Fruit fly (Drosophila melanogaster): ENCODE data around the gene GABA-B-R1.

The GABA-B-R1 gene

DNA sequence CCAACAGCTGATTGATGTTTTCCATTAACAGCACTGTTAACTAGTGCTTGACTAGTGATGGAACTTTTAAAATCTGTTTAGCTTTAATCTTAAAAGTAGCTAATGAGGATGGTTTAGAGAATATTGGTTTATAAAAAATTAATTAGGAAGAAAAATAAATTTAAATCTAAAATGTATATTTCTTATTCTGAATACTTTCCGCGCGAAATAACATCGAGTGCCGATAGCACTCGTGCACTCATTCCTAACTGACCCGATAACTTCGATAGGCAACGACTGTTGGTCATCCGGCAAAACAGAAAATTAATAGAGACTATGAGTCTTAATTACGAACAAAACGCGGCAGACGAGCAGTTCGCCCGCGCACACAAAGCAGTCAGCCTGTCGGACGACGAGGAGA lies 6.4 kb upstream of the GABA-B-R1 start, which contains the start of the genes THG and Rnmt (continued):
- TF ChIP-seq ase (GFP tag; IDR thresholded peaks at IDR 0.05), result peak; percentile 41; the same call in 1 of the 3 replicates
- TF ChIP-seq her (GFP tag; optimal IDR thresholded peaks at IDR 0.05), result peak; percentile 46
- no peak for TF ChIP-seq CG1832 (GFP tag; optimal IDR thresholded peaks at IDR 0.05)
- peak; percentile 46; the same call in 1 of the 2 replicates for TF ChIP-seq CG42726 (GFP tag; IDR thresholded peaks at IDR 0.05; ENCODE audit: partially characterized antibody)
- no peak for TF ChIP-seq hkb (optimal IDR thresholded peaks at IDR 0.05)
- peak; percentile 69 for TF ChIP-seq hkb (GFP tag; IDR thresholded peaks at IDR 0.05)
- TF ChIP-seq croc (GFP tag; conservative IDR thresholded peaks at IDR 0.05), result peak; percentile 65
- peak; percentile 84 for TF ChIP-seq CG8924 (tag; optimal IDR thresholded peaks at IDR 0.05)
- peak; percentile 72 for TF ChIP-seq wdn (GFP tag; IDR thresholded peaks at IDR 0.05)
- peak; percentile 71 for TF ChIP-seq CG6175 (GFP tag; IDR thresholded peaks at IDR 0.05)
- TF ChIP-seq pros (GFP tag; optimal IDR thresholded peaks at IDR 0.05), result no peak
- peak; percentile 55 for TF ChIP-seq nerfin-1 (tag; optimal IDR thresholded peaks at IDR 0.05)
- peak; percentile 71 for TF ChIP-seq Ets97D (GFP tag; optimal IDR thresholded peaks at IDR 0.05)
- peak; percentile 86 for TF ChIP-seq CG14014 (GFP tag; IDR thresholded peaks at IDR 0.05)
- TF ChIP-seq CG4730 (GFP tag; IDR thresholded peaks at IDR 0.05), result peak; percentile 73
- peak; percentile 51; the same call in 1 of the 3 replicates for TF ChIP-seq CG11560 (tag; IDR thresholded peaks at IDR 0.05)
- TF ChIP-seq sd (tag; optimal IDR thresholded peaks at IDR 0.05), result peak; percentile 50
- TF ChIP-seq CG12744 (GFP tag; optimal IDR thresholded peaks at IDR 0.05), result peak; percentile 58
- TF ChIP-seq CG10654 (GFP tag; optimal IDR thresholded peaks at IDR 0.05), result peak; percentile 79
- peak; percentile 30 for TF ChIP-seq Jarid2 (GFP tag; optimal IDR thresholded peaks at IDR 0.05)
- peak; percentile 66 for TF ChIP-seq odd (GFP tag; optimal IDR thresholded peaks at IDR 0.05)
- TF ChIP-seq CG34422 (GFP tag; IDR thresholded peaks at IDR 0.05), result peak; percentile 86
- TF ChIP-seq CG4360 (GFP tag; IDR thresholded peaks at IDR 0.05), result no peak
- no peak for TF ChIP-seq zf30C (GFP tag; optimal IDR thresholded peaks at IDR 0.05)
- TF ChIP-seq cad (GFP tag; optimal IDR thresholded peaks at IDR 0.05), result no peak
- peak; percentile 74 for TF ChIP-seq Mad (GFP tag; optimal IDR thresholded peaks at IDR 0.05)
- TF ChIP-seq CG7357 (GFP tag; IDR thresholded peaks at IDR 0.05), result no peak; the same call in 2 of the 3 replicates
- peak; percentile 71 for TF ChIP-seq al (GFP tag; IDR thresholded peaks at IDR 0.05)
- TF ChIP-seq ken (GFP tag; IDR thresholded peaks at IDR 0.05), result peak; percentile 85
- TF ChIP-seq Poxn (GFP tag; IDR thresholded peaks at IDR 0.05), result peak; percentile 45; the same call in 1 of the 2 replicates
- TF ChIP-seq crol (GFP tag; IDR thresholded peaks at IDR 0.05), result peak; percentile 33; the same call in 1 of the 2 replicates
- TF ChIP-seq pho (GFP tag; optimal IDR thresholded peaks at IDR 0.05), result peak; percentile 67
- no peak for TF ChIP-seq danr (GFP tag; IDR thresholded peaks at IDR 0.05)
- peak; percentile 59 for TF ChIP-seq gt (GFP tag; IDR thresholded peaks at IDR 0.05)
- peak; percentile 78 for TF ChIP-seq ems (GFP tag; optimal IDR thresholded peaks at IDR 0.05)
- no peak for TF ChIP-seq chinmo (GFP tag; IDR thresholded peaks at IDR 0.05; ENCODE audit: partially characterized antibody)
- peak; percentile 84 for TF ChIP-seq CG12155 (GFP tag; optimal IDR thresholded peaks at IDR 0.05)
- peak; percentile 58 for TF ChIP-seq CG31224 (GFP tag; IDR thresholded peaks at IDR 0.05)
- TF ChIP-seq da (GFP tag; optimal IDR thresholded peaks at IDR 0.05), result no peak
- TF ChIP-seq Nf-YA (GFP tag; IDR thresholded peaks at IDR 0.05), result no peak
- peak; percentile 77 for TF ChIP-seq Optix (GFP tag; IDR thresholded peaks at IDR 0.05)
- TF ChIP-seq Doc3 (GFP tag; IDR thresholded peaks at IDR 0.05; ENCODE audit: partially characterized antibody), result peak; percentile 85
- peak; percentile 90 for TF ChIP-seq PHDP (tag; optimal IDR thresholded peaks at IDR 0.05)
- TF ChIP-seq CG5245 (GFP tag; optimal IDR thresholded peaks at IDR 0.05), result peak; percentile 59
- peak; percentile 77 for TF ChIP-seq CG9727 (GFP tag; optimal IDR thresholded peaks at IDR 0.05)
- peak; percentile 0 for TF ChIP-seq NK7.1 (GFP tag; optimal IDR thresholded peaks at IDR 0.05)
- TF ChIP-seq CG6765 (GFP tag; optimal IDR thresholded peaks at IDR 0.05), result no peak
- TF ChIP-seq nau (GFP tag; optimal IDR thresholded peaks at IDR 0.05), result peak; percentile 55
- peak; percentile 91 for TF ChIP-seq Xbp1 (GFP tag; optimal IDR thresholded peaks at IDR 0.05)
- TF ChIP-seq CG7987 (GFP tag; optimal IDR thresholded peaks at IDR 0.05), result no peak
- TF ChIP-seq CkIIα-i1 (GFP tag; IDR thresholded peaks at IDR 0.05), result peak; percentile 57; the same call in 1 of the 2 replicates
- TF ChIP-seq Hsf (GFP tag; optimal IDR thresholded peaks at IDR 0.05), result peak; percentile 84
